Worm (Caenorhabditis elegans) whole organism, mixed stage, embryonic: ENCODE results near the gene rpoa-49.

Source experiments
- M03D4.4 ChIP-seq: sonication (generic microtip); optimal IDR thresholded peaks from 2 replicates; lab custom pipeline; 2017; ENCODE audit warnings: mild to moderate bottlenecking, missing genetic modification characterization, missing compliant biosample characterization
- bed-3 ChIP-seq: fragments of 200-800 bp; sonication (Bioruptor generic); optimal IDR thresholded peaks from 3 replicates; lab custom pipeline; 2018; ENCODE audit warnings: mild to moderate bottlenecking, missing genetic modification characterization, moderate library complexity, missing compliant biosample characterization
- blmp-1 ChIP-seq: fragments of 150-350 bp; optimal IDR thresholded peaks from 2 replicates; lab custom pipeline; 2014; ENCODE audit warnings: missing biosample characterization, missing genetic modification characterization
- ceh-39 ChIP-seq: fragments of 150-350 bp; optimal IDR thresholded peaks from 2 replicates; lab custom pipeline; 2014; ENCODE audit warnings: missing biosample characterization, missing genetic modification characterization
- ceh-43 ChIP-seq: fragments of 200-800 bp; sonication (Bioruptor generic); optimal IDR thresholded peaks from 2 replicates; lab custom pipeline; 2018; ENCODE audit warnings: mild to moderate bottlenecking, missing genetic modification characterization, moderate library complexity, missing compliant biosample characterization
- ceh-83 ChIP-seq: fragments of 200-800 bp; sonication (Bioruptor generic); optimal IDR thresholded peaks from 2 replicates; lab custom pipeline; 2018; ENCODE audit warnings: mild to moderate bottlenecking, missing genetic modification characterization, missing compliant biosample characterization
- ces-1 ChIP-seq: fragments of 150-350 bp; optimal IDR thresholded peaks from 2 replicates; lab custom pipeline; 2014; ENCODE audit warnings: missing biosample characterization, missing genetic modification reagents, missing genetic modification characterization
- drap-1 ChIP-seq: fragments of 200-800 bp; sonication (Bioruptor generic); optimal IDR thresholded peaks from 3 replicates; lab custom pipeline; 2018; ENCODE audit warnings: mild to moderate bottlenecking, missing genetic modification characterization, missing compliant biosample characterization
- elt-1 ChIP-seq: sonication (generic microtip); optimal IDR thresholded peaks from 2 replicates; lab custom pipeline; 2017; ENCODE audit warnings: missing genetic modification characterization, mild to moderate bottlenecking, missing compliant biosample characterization, antibody characterized with exemption, moderate library complexity, borderline replicate concordance; ENCODE audit not compliant: insufficient read depth
- elt-3 ChIP-seq: fragments of 150-350 bp; optimal IDR thresholded peaks from 2 replicates; lab custom pipeline; 2014; ENCODE audit warnings: missing biosample characterization, missing genetic modification characterization
- flh-1 ChIP-seq: fragments of 200-800 bp; sonication (Bioruptor generic); optimal IDR thresholded peaks from 2 replicates; lab custom pipeline; 2018; ENCODE audit warnings: mild to moderate bottlenecking, missing genetic modification characterization, moderate library complexity, missing compliant biosample characterization
- hlh-1 ChIP-seq: fragments of 150-350 bp; optimal IDR thresholded peaks from 2 replicates; lab custom pipeline; 2014; ENCODE audit warnings: missing biosample characterization, missing genetic modification reagents, missing genetic modification characterization
- lin-13 ChIP-seq: fragments of 150-350 bp; optimal IDR thresholded peaks from 2 replicates; lab custom pipeline; 2014; ENCODE audit warnings: missing biosample characterization, missing genetic modification characterization
- lin-32 ChIP-seq: fragments of 200-800 bp; sonication (Bioruptor generic); optimal IDR thresholded peaks from 2 replicates; lab custom pipeline; 2018; ENCODE audit warnings: mild to moderate bottlenecking, missing genetic modification characterization, missing compliant biosample characterization
- mab-5 ChIP-seq: fragments of 150-350 bp; optimal IDR thresholded peaks from 2 replicates; lab custom pipeline; 2014; ENCODE audit warnings: missing biosample characterization, missing genetic modification characterization
- mep-1 ChIP-seq: fragments of 150-350 bp; optimal IDR thresholded peaks from 2 replicates; lab custom pipeline; 2017; ENCODE audit warnings: missing biosample characterization, missing genetic modification reagents, missing genetic modification characterization, inconsistent platforms
- mls-2 ChIP-seq: sonication (generic microtip); optimal IDR thresholded peaks from 2 replicates; lab custom pipeline; 2016; ENCODE audit warnings: mild to moderate bottlenecking, missing genetic modification characterization, moderate library complexity, missing compliant biosample characterization
- nhr-12 ChIP-seq: fragments of 150-350 bp; optimal IDR thresholded peaks from 2 replicates; lab custom pipeline; 2014; ENCODE audit warnings: missing biosample characterization, missing genetic modification characterization
- nhr-2 ChIP-seq: fragments of 150-350 bp; optimal IDR thresholded peaks from 2 replicates; lab custom pipeline; 2014; ENCODE audit warnings: missing biosample characterization, missing genetic modification characterization
- nhr-237 ChIP-seq: fragments of 150-350 bp; optimal IDR thresholded peaks from 2 replicates; lab custom pipeline; 2014; ENCODE audit warnings: missing biosample characterization, missing genetic modification characterization
- nhr-28 ChIP-seq: fragments of 150-350 bp; optimal IDR thresholded peaks from 2 replicates; lab custom pipeline; 2014; ENCODE audit warnings: missing biosample characterization, missing genetic modification characterization
- nhr-76 ChIP-seq: sonication (generic microtip); optimal IDR thresholded peaks from 2 replicates; lab custom pipeline; 2017; ENCODE audit warnings: missing biosample characterization, missing genetic modification characterization
- pha-4 ChIP-seq: fragments of 150-350 bp; optimal IDR thresholded peaks from 2 replicates; lab custom pipeline; 2018; ENCODE audit warnings: missing biosample characterization, missing genetic modification reagents, missing genetic modification characterization
- sem-2 ChIP-seq: fragments of 200-800 bp; sonication (Bioruptor generic); optimal IDR thresholded peaks from 2 replicates; lab custom pipeline; 2018; ENCODE audit warnings: mild to moderate bottlenecking, missing genetic modification characterization, missing compliant biosample characterization
- snpc-4 ChIP-seq: fragments of 150-350 bp; optimal IDR thresholded peaks from 2 replicates; lab custom pipeline; 2014; ENCODE audit warnings: missing biosample characterization, missing genetic modification characterization
- sptf-1 ChIP-seq: sonication (generic microtip); optimal IDR thresholded peaks from 2 replicates; lab custom pipeline; 2017; ENCODE audit warnings: mild to moderate bottlenecking, missing genetic modification characterization, moderate library complexity, missing compliant biosample characterization
- unc-39 ChIP-seq: fragments of 150-350 bp; optimal IDR thresholded peaks from 2 replicates; lab custom pipeline; 2014; ENCODE audit warnings: missing biosample characterization, missing genetic modification characterization
- zip-8 ChIP-seq: fragments of 150-350 bp; optimal IDR thresholded peaks from 2 replicates; lab custom pipeline; 2014; ENCODE audit warnings: missing biosample characterization, missing genetic modification characterization
- ztf-11 ChIP-seq: fragments of 150-350 bp; optimal IDR thresholded peaks from 2 replicates; lab custom pipeline; 2014; ENCODE audit warnings: missing biosample characterization, missing genetic modification characterization

The rpoa-49 gene

DNA sequence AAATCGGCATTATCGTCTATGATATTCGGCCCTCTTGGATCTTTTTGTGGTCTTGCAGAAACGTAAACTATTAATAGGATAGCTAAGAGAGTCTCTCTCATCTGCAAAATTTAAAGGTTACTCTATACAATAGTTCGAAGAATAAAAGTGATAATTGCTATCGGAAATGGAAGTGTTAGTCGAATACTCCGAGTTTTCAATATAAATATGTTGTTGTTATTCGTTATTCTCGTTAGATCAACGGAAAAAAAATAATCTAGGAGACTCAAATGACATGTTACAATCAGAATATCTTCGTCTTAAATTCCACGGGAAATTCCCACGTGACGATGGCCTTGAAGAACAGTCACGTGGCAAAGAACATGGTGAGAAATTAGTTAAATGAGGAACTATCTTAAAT lies 10.4 kb downstream of the rpoa-49 start, which contains the start of gene tre-5:
Gene tre-5, minus strand, starts transcription at position 101 of the 400 bp plus-strand sequence.
- TF ChIP-seq blmp-1 (tag; lab: Kevin White, UChicago), result no peak
- TF ChIP-seq flh-1 (GFP tag; lab: Kevin White, UChicago), result no peak
- TF ChIP-seq elt-1 (tag; lab: Kevin White, UChicago), result no peak
- TF ChIP-seq lin-32 (GFP tag; lab: Kevin White, UChicago), result no peak
- no peak for TF ChIP-seq lin-13 (tag; lab: Kevin White, UChicago)
- no peak for TF ChIP-seq pha-4
- no peak for TF ChIP-seq nhr-2 (tag; lab: Kevin White, UChicago)
- no peak for TF ChIP-seq sptf-1
- TF ChIP-seq mab-5 (tag; lab: Kevin White, UChicago), result no peak
- TF ChIP-seq drap-1 (GFP tag; lab: Kevin White, UChicago), result no peak
- TF ChIP-seq nhr-28 (tag; lab: Kevin White, UChicago), result no peak
- no peak for TF ChIP-seq snpc-4 (tag; lab: Kevin White, UChicago)
- TF ChIP-seq unc-39 (tag; lab: Kevin White, UChicago), result no peak

DNA sequence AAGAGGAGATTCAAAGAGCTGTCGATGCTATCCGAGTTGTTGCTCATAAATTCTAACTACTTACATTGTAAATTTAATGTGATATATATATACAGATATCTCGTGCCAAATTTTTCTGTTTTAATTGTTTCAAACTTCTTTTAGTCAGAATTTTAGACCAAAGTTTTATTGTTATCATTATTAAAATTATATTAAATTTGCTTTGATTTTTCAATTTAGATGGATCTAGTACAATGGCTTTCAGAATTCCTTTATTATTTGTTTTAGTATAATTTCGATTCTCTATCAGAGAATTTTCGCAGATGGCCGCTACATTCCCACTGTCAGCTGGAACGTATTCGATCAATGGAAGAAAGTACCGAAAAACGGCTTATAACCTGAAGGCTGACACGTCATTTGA lies 12.5 kb downstream of the rpoa-49 start, which contains the start of gene ascc-1:
Gene ascc-1, plus strand, starts transcription at position 301 of the 400 bp plus-strand sequence.
- TF ChIP-seq lin-32 (GFP tag; lab: Kevin White, UChicago) (no peak), hlh-1 (no peak), zip-8 (tag; lab: Kevin White, UChicago) (no peak), ceh-43 (GFP tag; lab: Kevin White, UChicago) (no peak), drap-1 (GFP tag; lab: Kevin White, UChicago) (no peak), ces-1 (GFP tag; lab: Kevin White, UChicago) (no peak)

DNA sequence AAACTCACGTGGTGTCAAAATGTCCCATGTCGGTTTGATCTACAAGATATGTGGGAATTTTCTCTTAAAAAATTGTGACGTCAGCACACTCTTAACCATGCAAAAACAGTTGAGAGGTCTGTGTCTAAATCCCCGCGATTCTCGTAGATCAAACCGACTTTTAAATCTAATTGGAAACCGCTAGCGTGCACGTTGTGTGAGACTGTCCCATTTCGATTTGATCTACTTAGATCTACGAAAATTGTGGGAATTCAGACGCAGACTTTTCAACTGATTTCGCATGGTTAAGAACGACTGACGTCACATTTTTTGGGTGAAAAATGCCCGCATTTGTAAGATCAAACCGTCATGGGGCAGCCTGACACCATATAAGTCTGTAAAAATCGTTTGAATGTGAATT lies 13.0 kb downstream of the rpoa-49 start:
- no peak for TF ChIP-seq nhr-28 (tag; lab: Kevin White, UChicago)
- TF ChIP-seq M03D4.4, result no peak
- no peak for TF ChIP-seq drap-1 (GFP tag; lab: Kevin White, UChicago)
- TF ChIP-seq zip-8 (tag; lab: Kevin White, UChicago), result no peak
- no peak for TF ChIP-seq ces-1 (GFP tag; lab: Kevin White, UChicago)
- no peak for TF ChIP-seq mep-1 (tag; lab: Kevin White, UChicago)
- no peak for TF ChIP-seq elt-3 (tag; lab: Kevin White, UChicago)

DNA sequence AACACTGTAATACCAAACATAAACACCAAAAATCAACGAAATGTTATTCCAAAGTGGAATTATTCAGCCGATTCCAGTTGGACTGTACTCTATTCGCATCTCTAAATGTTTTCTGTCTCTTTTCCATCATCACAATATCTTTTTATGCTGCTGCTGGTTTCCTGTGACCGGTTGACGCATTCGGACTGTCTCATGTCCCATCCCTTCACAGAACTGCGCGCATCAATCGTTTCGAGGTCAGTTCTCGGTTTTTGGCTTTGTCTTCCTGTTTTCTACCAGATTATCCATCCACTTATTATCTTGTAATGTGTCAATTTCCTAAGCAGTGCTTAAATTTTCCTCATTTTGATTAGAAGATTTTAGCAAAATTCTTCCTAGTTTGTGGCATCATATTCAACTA lies 15.2 kb downstream of the rpoa-49 start:
- TF ChIP-seq elt-3 (tag; lab: Kevin White, UChicago) (no peak), nhr-237 (tag; lab: Kevin White, UChicago) (no peak), lin-13 (tag; lab: Kevin White, UChicago) (no peak), mls-2 (tag; lab: Kevin White, UChicago) (no peak), pha-4 (no peak), sptf-1 (no peak), nhr-28 (tag; lab: Kevin White, UChicago) (no peak), mab-5 (tag; lab: Kevin White, UChicago) (no peak), ceh-39 (tag; lab: Kevin White, UChicago) (no peak), sem-2 (no peak), elt-1 (tag; lab: Kevin White, UChicago) (no peak), zip-8 (tag; lab: Kevin White, UChicago) (no peak), snpc-4 (tag; lab: Kevin White, UChicago) (no peak), bed-3 (GFP tag; lab: Kevin White, UChicago) (no peak), nhr-76 (tag; lab: Kevin White, UChicago) (no peak), blmp-1 (tag; lab: Kevin White, UChicago) (no peak), drap-1 (GFP tag; lab: Kevin White, UChicago) (no peak), lin-32 (GFP tag; lab: Kevin White, UChicago) (no peak), ceh-83 (GFP tag; lab: Kevin White, UChicago) (no peak)

DNA sequence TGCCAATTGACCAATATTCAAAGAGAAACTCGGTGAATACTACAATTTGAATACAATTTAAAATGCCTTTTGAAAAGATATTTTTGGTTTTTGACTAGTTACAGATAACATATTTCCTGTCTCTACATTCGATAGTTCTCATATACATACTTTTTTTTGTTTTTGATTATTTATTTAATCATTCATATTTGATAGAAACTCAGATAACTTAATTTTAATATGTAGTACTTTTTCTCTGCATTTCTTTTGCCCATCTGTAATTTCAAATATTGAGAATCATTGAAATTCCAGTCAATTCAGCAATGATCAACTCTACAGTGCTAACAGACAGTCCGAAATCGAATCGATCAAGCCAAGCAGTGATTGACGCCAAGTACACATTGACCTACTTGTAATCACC lies 16.2 kb downstream of the rpoa-49 start, which contains the start of gene C23H3.2:
Gene C23H3.2, plus strand, starts transcription at position 301 of the 400 bp plus-strand sequence.
- TF ChIP-seq nhr-12 (tag; lab: Kevin White, UChicago), result no peak
- no peak for TF ChIP-seq flh-1 (GFP tag; lab: Kevin White, UChicago)
- no peak for TF ChIP-seq elt-3 (tag; lab: Kevin White, UChicago)
- no peak for TF ChIP-seq nhr-237 (tag; lab: Kevin White, UChicago)
- no peak for TF ChIP-seq ztf-11 (tag; lab: Kevin White, UChicago)
- TF ChIP-seq ceh-83 (GFP tag; lab: Kevin White, UChicago), result no peak
- TF ChIP-seq nhr-2 (tag; lab: Kevin White, UChicago), result no peak
- TF ChIP-seq M03D4.4, result no peak
- no peak for TF ChIP-seq ces-1 (GFP tag; lab: Kevin White, UChicago)
- TF ChIP-seq, all 35 proteins: peak for 0
